Worm (Caenorhabditis elegans) whole organism, mixed stage, embryonic: Measurements from ENCODE around the gene nhr-22.

Source experiments
- elt-1 ChIP-seq: sonication (generic microtip); optimal IDR thresholded peaks from 2 replicates; lab custom pipeline; 2017; ENCODE audit warnings: missing genetic modification characterization, mild to moderate bottlenecking, missing compliant biosample characterization, antibody characterized with exemption, moderate library complexity, borderline replicate concordance; ENCODE audit not compliant: insufficient read depth
- lin-32 ChIP-seq: fragments of 200-800 bp; sonication (Bioruptor generic); optimal IDR thresholded peaks from 2 replicates; lab custom pipeline; 2018; ENCODE audit warnings: mild to moderate bottlenecking, missing genetic modification characterization, missing compliant biosample characterization
- lsy-2 ChIP-seq: fragments of 150-350 bp; optimal IDR thresholded peaks from 2 replicates; lab custom pipeline; 2014; ENCODE audit warnings: missing biosample characterization, missing genetic modification characterization
- nhr-28 ChIP-seq: fragments of 150-350 bp; optimal IDR thresholded peaks from 2 replicates; lab custom pipeline; 2014; ENCODE audit warnings: missing biosample characterization, missing genetic modification characterization
- snpc-4 ChIP-seq: fragments of 150-350 bp; optimal IDR thresholded peaks from 2 replicates; lab custom pipeline; 2014; ENCODE audit warnings: missing biosample characterization, missing genetic modification characterization
- tbx-8 ChIP-seq: fragments of 200-800 bp; sonication (Bioruptor generic); optimal IDR thresholded peaks from 2 replicates; lab custom pipeline; 2018; ENCODE audit warnings: mild to moderate bottlenecking, missing genetic modification characterization, moderate library complexity, missing compliant biosample characterization
- unc-39 ChIP-seq: fragments of 150-350 bp; optimal IDR thresholded peaks from 2 replicates; lab custom pipeline; 2014; ENCODE audit warnings: missing biosample characterization, missing genetic modification characterization
- unc-62 ChIP-seq: fragments of 150-350 bp; optimal IDR thresholded peaks from 2 replicates; lab custom pipeline; 2014; ENCODE audit warnings: missing biosample characterization, missing genetic modification reagents, missing genetic modification characterization

DNA sequence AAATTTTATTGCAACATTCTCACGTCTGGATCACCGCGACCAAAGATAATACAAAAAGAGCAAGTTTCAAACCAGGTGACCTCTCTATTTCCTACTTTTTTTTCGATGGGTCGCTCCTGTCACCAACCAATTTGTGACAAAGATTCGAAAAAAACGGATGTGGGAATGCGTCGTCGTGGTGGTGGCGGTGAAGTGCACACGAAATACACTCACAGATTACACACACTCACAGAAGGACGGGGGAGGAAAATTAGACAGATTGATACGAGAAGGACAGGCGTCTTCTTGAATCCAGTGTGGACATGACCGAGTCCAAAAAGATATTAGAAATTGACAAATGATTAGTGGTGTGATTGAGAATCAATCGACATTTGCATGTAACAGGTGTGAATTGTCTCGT, 33.2 kb upstream of the nhr-22 start:
- TF ChIP-seq snpc-4 (tag; lab: Kevin White, UChicago) (no peak), tbx-8 (GFP tag; lab: Kevin White, UChicago) (no peak), unc-62 (peak; percentile 75), lin-32 (GFP tag; lab: Kevin White, UChicago) (no peak), elt-1 (tag; lab: Kevin White, UChicago) (no peak), lsy-2 (tag; lab: Kevin White, UChicago) (no peak), nhr-28 (tag; lab: Kevin White, UChicago) (no peak), unc-39 (tag; lab: Kevin White, UChicago) (no peak)
